Fruit fly (Drosophila melanogaster): ENCODE results near the gene CG32816.

The CG32816 gene

DNA sequence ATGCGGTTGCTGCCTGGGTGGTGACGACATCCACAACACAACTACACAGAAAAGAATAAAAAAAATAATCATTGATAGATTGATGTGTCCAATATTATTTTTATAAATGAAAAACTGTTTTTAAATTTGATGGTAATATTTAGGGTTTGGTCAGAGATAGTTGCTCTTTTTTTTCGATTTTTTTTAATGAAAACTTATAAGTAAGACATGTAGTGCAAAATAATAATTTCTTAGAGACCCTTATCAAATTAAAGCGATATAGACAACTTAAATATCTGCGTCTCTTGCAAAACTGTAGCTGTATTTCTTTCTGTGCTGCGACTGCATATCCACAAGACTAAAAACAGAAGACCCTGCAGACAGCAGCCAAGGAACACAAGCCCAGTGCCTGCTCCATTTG lies 91.0 kb downstream of the CG32816 start (continued):
- peak; percentile 58 to 63 for TF ChIP-seq ss (GFP tag; optimal IDR thresholded peaks at IDR 0.05)
- no peak for TF ChIP-seq CG8632 (GFP tag; optimal IDR thresholded peaks at IDR 0.05)
- no peak for TF ChIP-seq Lpt (GFP tag; optimal IDR thresholded peaks at IDR 0.05)
- peak; percentile 29 for TF ChIP-seq CG6792 (GFP tag; optimal IDR thresholded peaks at IDR 0.05)
- peak; percentile 7 for TF ChIP-seq CG31627 (GFP tag; optimal IDR thresholded peaks at IDR 0.05)

DNA sequence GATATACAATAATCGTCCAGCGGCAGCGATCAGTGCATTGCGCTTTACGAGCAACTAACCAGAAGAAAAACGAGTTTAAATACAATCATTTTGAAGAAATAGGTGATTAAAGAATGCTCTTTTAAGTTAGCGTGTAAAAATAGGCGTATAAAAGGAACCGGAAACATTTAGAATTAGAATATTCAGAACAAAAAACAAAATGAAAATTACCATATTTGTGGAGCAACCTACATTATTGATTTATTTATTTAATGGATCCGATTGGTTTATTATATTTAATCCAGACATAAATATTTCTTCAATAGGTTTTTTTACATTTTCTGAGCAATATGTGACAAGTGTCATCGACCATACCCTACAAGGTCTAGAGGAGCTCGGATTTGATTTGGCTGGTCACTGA lies 92.2 kb downstream of the CG32816 start:
- TF ChIP-seq salr (GFP tag; optimal IDR thresholded peaks at IDR 0.05) (peak in 1 of 2 experiments; percentile 19), dsx (GFP tag; optimal IDR thresholded peaks at IDR 0.05; ENCODE audit: poor library complexity, severe bottlenecking) (peak; percentile 38), Sox102F (GFP tag; optimal IDR thresholded peaks at IDR 0.05) (no peak), CG6163 (GFP tag; IDR thresholded peaks at IDR 0.05) (no peak), Met (GFP tag; optimal IDR thresholded peaks at IDR 0.05) (peak; percentile 13), CG6808 (GFP tag; optimal IDR thresholded peaks at IDR 0.05) (no peak), fkh (GFP tag; optimal IDR thresholded peaks at IDR 0.05) (no peak), net (GFP tag; optimal IDR thresholded peaks at IDR 0.05) (no peak), CG3919 (GFP tag; optimal IDR thresholded peaks at IDR 0.05) (peak; percentile 20), CG32006 (GFP tag; optimal IDR thresholded peaks at IDR 0.05) (peak; percentile 42), Gug (GFP tag; IDR thresholded peaks at IDR 0.05) (no peak), CG6854 (GFP tag; optimal IDR thresholded peaks at IDR 0.05) (no peak), CG10631 (GFP tag; optimal IDR thresholded peaks at IDR 0.05) (peak; percentile 50), acj6 (GFP tag; optimal IDR thresholded peaks at IDR 0.05) (no peak), Smox (GFP tag; optimal IDR thresholded peaks at IDR 0.05) (no peak), vri (GFP tag; optimal IDR thresholded peaks at IDR 0.05) (no peak), OdsH (GFP tag; optimal IDR thresholded peaks at IDR 0.05) (peak; percentile 4), CG10669 (GFP tag; optimal IDR thresholded peaks at IDR 0.05) (peak; percentile 25), svp (GFP tag) (peak; percentile 33), Eip78C (GFP tag) (peak; percentile 85), CG34406 (GFP tag; optimal IDR thresholded peaks at IDR 0.05) (no peak), CG11902 (GFP tag; optimal IDR thresholded peaks at IDR 0.05) (no peak), spab (GFP tag; optimal IDR thresholded peaks at IDR 0.05) (no peak), dac (GFP tag; optimal IDR thresholded peaks at IDR 0.05) (no peak), CG11762 (GFP tag; optimal IDR thresholded peaks at IDR 0.05; ENCODE audit: insufficient read depth) (no peak), CG6792 (GFP tag; optimal IDR thresholded peaks at IDR 0.05) (no peak), esn (GFP tag; optimal IDR thresholded peaks at IDR 0.05) (peak; percentile 3), Ets96B (tag; optimal IDR thresholded peaks at IDR 0.05) (peak; percentile 50), fd59A (GFP tag; optimal IDR thresholded peaks at IDR 0.05) (peak; percentile 29), Sox14 (GFP tag; optimal IDR thresholded peaks at IDR 0.05) (no peak), CG8632 (GFP tag; optimal IDR thresholded peaks at IDR 0.05) (no peak), CG15336 (GFP tag; IDR thresholded peaks at IDR 0.05) (peak; percentile 8; the same call in 1 of the 2 replicates), topi (GFP tag; optimal IDR thresholded peaks at IDR 0.05) (no peak), CG6276 (GFP tag; optimal IDR thresholded peaks at IDR 0.05) (no peak), CG3032 (tag; optimal IDR thresholded peaks at IDR 0.05) (peak; percentile 45)

DNA sequence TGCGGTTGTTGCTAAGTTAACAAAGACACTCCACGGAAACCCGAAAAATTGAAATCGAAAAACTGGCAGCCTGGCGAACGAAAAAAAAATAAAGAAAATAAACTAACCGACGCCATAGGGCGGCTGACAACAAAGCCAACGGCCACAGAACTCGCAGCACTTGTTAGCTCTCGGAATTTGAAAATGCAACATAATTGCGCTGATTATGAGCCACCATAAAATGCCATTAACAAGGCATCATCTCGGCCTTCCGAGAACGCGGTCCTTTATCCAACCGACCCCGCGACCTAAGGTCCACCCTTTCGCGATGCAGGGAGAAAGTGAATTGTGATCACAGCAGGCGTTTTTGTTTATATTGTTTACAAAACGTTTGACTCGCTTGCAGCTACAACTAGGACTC lies 93.1 kb downstream of the CG32816 start:
- TF ChIP-seq CG34406 (GFP tag; optimal IDR thresholded peaks at IDR 0.05) (no peak), CG15336 (GFP tag; IDR thresholded peaks at IDR 0.05) (no peak), dsx (GFP tag; optimal IDR thresholded peaks at IDR 0.05; ENCODE audit: poor library complexity, severe bottlenecking) (no peak), Lpt (GFP tag; optimal IDR thresholded peaks at IDR 0.05) (no peak), CG31627 (GFP tag; optimal IDR thresholded peaks at IDR 0.05) (no peak), CG7368 (GFP tag; optimal IDR thresholded peaks at IDR 0.05) (no peak), esn (GFP tag; optimal IDR thresholded peaks at IDR 0.05) (no peak), CG11294 (GFP tag; IDR thresholded peaks at IDR 0.05) (no peak), CG1621 (tag; optimal IDR thresholded peaks at IDR 0.05) (no peak), Gug (GFP tag; IDR thresholded peaks at IDR 0.05) (no peak), salr (GFP tag; optimal IDR thresholded peaks at IDR 0.05) (no peak), Hr39 (GFP tag; optimal IDR thresholded peaks at IDR 0.05) (no peak), Eip93F (GFP tag; optimal IDR thresholded peaks at IDR 0.05) (no peak), Eip75B (GFP tag; optimal IDR thresholded peaks at IDR 0.05) (no peak), Hr38 (GFP tag; optimal IDR thresholded peaks at IDR 0.05) (no peak)

Measured in whole organism, prepupa.